Fruit fly (Drosophila melanogaster) whole organism, embryonic: Measurements from ENCODE around the gene Sfp77F.

Source experiments
- Atf3 ChIP-seq: fragments of 200-800 bp; sonication (Bioruptor generic); optimal IDR thresholded peaks from 3 replicates; lab custom pipeline; 2016; ENCODE audit warnings: missing biosample characterization, missing genetic modification characterization
- Awh ChIP-seq: fragments of 200-800 bp; sonication (Bioruptor generic); IDR thresholded peaks from 2 replicates; pipeline ENCODE4, ENCODE4 v1.3.6; 2022; ENCODE audit warnings: missing biosample characterization, missing genetic modification characterization
- CG10209 ChIP-seq: fragments of 200-800 bp; sonication (Bioruptor generic); optimal IDR thresholded peaks from 3 replicates; lab custom pipeline; 2017; ENCODE audit warnings: missing biosample characterization, mild to moderate bottlenecking, missing genetic modification characterization, missing genetic modification reagents
- CG12104 ChIP-seq: fragments of 200-800 bp; sonication (Bioruptor generic); optimal IDR thresholded peaks from 3 replicates; lab custom pipeline; 2016; ENCODE audit warnings: missing biosample characterization, missing genetic modification characterization
- CG12744 ChIP-seq: fragments of 200-800 bp; sonication (Bioruptor generic); optimal IDR thresholded peaks from 2 replicates; lab custom pipeline; 2016; ENCODE audit warnings: missing biosample characterization, missing genetic modification characterization
- CG14050 ChIP-seq: fragments of 200-800 bp; sonication (Bioruptor generic); IDR thresholded peaks from 3 replicates; pipeline ENCODE4 v1.3.6; 2022; ENCODE audit warnings: missing biosample characterization, missing genetic modification characterization
- CG14965 ChIP-seq: fragments of 200-800 bp; sonication (Bioruptor generic); optimal IDR thresholded peaks from 2 replicates; lab custom pipeline; 2016; ENCODE audit warnings: missing biosample characterization, missing genetic modification characterization, borderline replicate concordance
- CG15269 ChIP-seq: fragments of 200-800 bp; sonication (Bioruptor generic); optimal IDR thresholded peaks from 2 replicates; lab custom pipeline; 2018; ENCODE audit warnings: missing biosample characterization, mild to moderate bottlenecking, missing genetic modification characterization, moderate library complexity
- CG15601 ChIP-seq: fragments of 200-800 bp; sonication (Bioruptor generic); optimal IDR thresholded peaks from 3 replicates; lab custom pipeline; 2019; ENCODE audit warnings: missing biosample characterization, mild to moderate bottlenecking, missing genetic modification characterization, moderate library complexity
- CG17802 ChIP-seq: fragments of 200-800 bp; sonication (Bioruptor generic); optimal IDR thresholded peaks from 2 replicates; lab custom pipeline; 2018; ENCODE audit warnings: missing biosample characterization, mild to moderate bottlenecking, missing genetic modification characterization, moderate library complexity
- CG18599 ChIP-seq: fragments of 200-800 bp; sonication (Bioruptor generic); optimal IDR thresholded peaks from 3 replicates; lab custom pipeline; 2017; ENCODE audit warnings: missing biosample characterization, missing genetic modification characterization, mild to moderate bottlenecking, moderate library complexity, missing genetic modification reagents
- CG2129 ChIP-seq: fragments of 200-800 bp; sonication (Bioruptor generic); IDR thresholded peaks from 2 replicates; pipeline ENCODE4 v1.3.6; 2022; ENCODE audit warnings: missing biosample characterization, missing genetic modification characterization; ENCODE audit not compliant: partially characterized antibody
- CG30431 ChIP-seq: fragments of 200-800 bp; sonication (Bioruptor generic); optimal IDR thresholded peaks from 2 replicates; lab custom pipeline; 2017; ENCODE audit warnings: missing biosample characterization, missing genetic modification characterization
- CG3065 ChIP-seq: fragments of 200-800 bp; sonication (Bioruptor generic); optimal IDR thresholded peaks from 2 replicates; lab custom pipeline; 2016; ENCODE audit warnings: missing biosample characterization, missing genetic modification characterization
- CG32772 ChIP-seq: fragments of 200-800 bp; sonication (Bioruptor generic); IDR thresholded peaks from 2 replicates; pipeline ENCODE4 v1.3.6; 2022; ENCODE audit warnings: missing biosample characterization, missing genetic modification characterization
- CG4360 ChIP-seq: fragments of 200-800 bp; sonication (Bioruptor generic); IDR thresholded peaks from 2 replicates; pipeline ENCODE4 v1.3.6; 2022; ENCODE audit warnings: missing biosample characterization, missing genetic modification characterization
- CG4617 ChIP-seq: fragments of 200-800 bp; sonication (Bioruptor generic); optimal IDR thresholded peaks from 3 replicates; lab custom pipeline; 2016; ENCODE audit warnings: missing biosample characterization, missing genetic modification characterization, borderline replicate concordance
- CG6765 ChIP-seq: fragments of 200-800 bp; sonication (Bioruptor generic); optimal IDR thresholded peaks from 3 replicates; lab custom pipeline; 2017; ENCODE audit warnings: missing biosample characterization, mild to moderate bottlenecking, missing genetic modification characterization
- CG7963 ChIP-seq: fragments of 200-800 bp; sonication (Bioruptor generic); IDR thresholded peaks from 3 replicates; pipeline ENCODE4 v1.3.6; 2022; ENCODE audit warnings: missing biosample characterization, missing genetic modification characterization; ENCODE audit not compliant: partially characterized antibody
- CG8290 ChIP-seq, 3 experiments: fragments of 200-800 bp; sonication (Bioruptor generic); optimal IDR thresholded peaks; 2 replicates each; lab custom pipeline; 2016 to 2019; ENCODE audit warnings: missing biosample characterization in 3 of 3, missing genetic modification characterization in 3 of 3, mild to moderate bottlenecking in 2 of 3, moderate library complexity in 1 of 3
- CG9437 ChIP-seq: fragments of 200-800 bp; sonication (Bioruptor generic); optimal IDR thresholded peaks from 2 replicates; lab custom pipeline; 2018; ENCODE audit warnings: missing biosample characterization, mild to moderate bottlenecking, missing genetic modification characterization
- CG9609 ChIP-seq: fragments of 200-800 bp; sonication (Bioruptor generic); optimal IDR thresholded peaks from 3 replicates; lab custom pipeline; 2016; ENCODE audit warnings: missing biosample characterization, missing genetic modification characterization
- Drgx ChIP-seq: fragments of 200-800 bp; sonication (Bioruptor generic); IDR thresholded peaks from 2 replicates; pipeline ENCODE4 v1.3.6; 2022; ENCODE audit warnings: missing biosample characterization, missing genetic modification characterization
- Ets65A ChIP-seq: fragments of 200-800 bp; sonication (Bioruptor generic); peaks from one replicate; lab custom pipeline; 2016; ENCODE audit warnings: missing biosample characterization, missing genetic modification characterization
- H15 ChIP-seq: fragments of 200-800 bp; sonication (Bioruptor generic); IDR thresholded peaks from 3 replicates; pipeline ENCODE4 v1.3.6; 2022; ENCODE audit warnings: missing biosample characterization, missing genetic modification characterization
- H2.0 ChIP-seq: fragments of 200-800 bp; sonication (Bioruptor generic); IDR thresholded peaks from 2 replicates; pipeline ENCODE4 v1.3.6; 2022; ENCODE audit warnings: missing biosample characterization, missing genetic modification characterization
- HLH3B ChIP-seq: fragments of 200-800 bp; sonication (Bioruptor generic); IDR thresholded peaks from 2 replicates; pipeline ENCODE4 v1.3.6; 2022; ENCODE audit warnings: missing biosample characterization, missing genetic modification characterization
- Hand ChIP-seq: fragments of 200-800 bp; sonication (Bioruptor generic); optimal IDR thresholded peaks from 2 replicates; lab custom pipeline; 2017; ENCODE audit warnings: mild to moderate bottlenecking, missing biosample characterization, missing genetic modification reagents, missing genetic modification characterization
- Jarid2 ChIP-seq: fragments of 200-800 bp; sonication (Bioruptor generic); optimal IDR thresholded peaks from 3 replicates; lab custom pipeline; 2017; ENCODE audit warnings: mild to moderate bottlenecking, missing biosample characterization, missing genetic modification reagents, missing genetic modification characterization
- Lim3 ChIP-seq: fragments of 200-800 bp; sonication (Bioruptor generic); IDR thresholded peaks from 2 replicates; pipeline ENCODE4 v1.3.6; 2022; ENCODE audit warnings: missing biosample characterization, missing genetic modification characterization
- NFAT ChIP-seq: fragments of 200-800 bp; sonication (Bioruptor generic); IDR thresholded peaks from 2 replicates; pipeline ENCODE4 v1.3.6; 2022; ENCODE audit warnings: missing biosample characterization, missing genetic modification characterization
- NK7.1 ChIP-seq: fragments of 200-800 bp; sonication (Bioruptor generic); optimal IDR thresholded peaks from 3 replicates; lab custom pipeline; 2016; ENCODE audit warnings: missing biosample characterization, missing genetic modification characterization
- Nf-YB ChIP-seq: fragments of 200-800 bp; sonication (Bioruptor generic); optimal IDR thresholded peaks from 3 replicates; lab custom pipeline; 2019; ENCODE audit warnings: missing biosample characterization, mild to moderate bottlenecking, missing genetic modification characterization, moderate library complexity
- Ssrp ChIP-seq: fragments of 200-800 bp; sonication (Bioruptor generic); optimal IDR thresholded peaks from 2 replicates; lab custom pipeline; 2018; ENCODE audit warnings: missing biosample characterization, mild to moderate bottlenecking, missing genetic modification characterization, moderate library complexity
- Vsx1 ChIP-seq: fragments of 200-800 bp; sonication (Bioruptor generic); optimal IDR thresholded peaks from 2 replicates; lab custom pipeline; 2017; ENCODE audit warnings: missing biosample characterization, mild to moderate bottlenecking, missing genetic modification characterization, missing genetic modification reagents
- aop ChIP-seq: fragments of 200-800 bp; sonication (Bioruptor generic); IDR thresholded peaks from 2 replicates; pipeline ENCODE4 v1.3.6; 2022; ENCODE audit warnings: missing biosample characterization, missing genetic modification characterization
- danr ChIP-seq: fragments of 200-800 bp; sonication (Bioruptor generic); IDR thresholded peaks from 2 replicates; pipeline ENCODE4 v1.3.6; 2022; ENCODE audit warnings: missing biosample characterization, missing genetic modification characterization
- gce ChIP-seq: fragments of 200-800 bp; sonication (Bioruptor generic); IDR thresholded peaks from 3 replicates; pipeline ENCODE4 v1.3.6; 2022; ENCODE audit warnings: missing biosample characterization, missing genetic modification characterization
- jumu ChIP-seq: fragments of 200-800 bp; sonication (Bioruptor generic); optimal IDR thresholded peaks from 3 replicates; lab custom pipeline; 2016; ENCODE audit warnings: missing biosample characterization, missing genetic modification characterization
- kay ChIP-seq: fragments of 200-800 bp; sonication (Bioruptor generic); optimal IDR thresholded peaks from 2 replicates; lab custom pipeline; 2016; ENCODE audit warnings: missing biosample characterization, missing genetic modification characterization
- kni ChIP-seq: fragments of 200-800 bp; sonication (Bioruptor generic); optimal IDR thresholded peaks from 3 replicates; lab custom pipeline; 2017; ENCODE audit warnings: mild to moderate bottlenecking, missing biosample characterization, missing genetic modification reagents, missing genetic modification characterization
- lbe ChIP-seq: fragments of 200-800 bp; sonication (Bioruptor generic); optimal IDR thresholded peaks from 2 replicates; lab custom pipeline; 2016; ENCODE audit warnings: missing biosample characterization, mild to moderate bottlenecking, missing genetic modification characterization
- nmo ChIP-seq: fragments of 200-800 bp; sonication (Bioruptor generic); optimal IDR thresholded peaks from 2 replicates; lab custom pipeline; 2018; ENCODE audit warnings: missing biosample characterization, mild to moderate bottlenecking, missing genetic modification characterization, moderate library complexity
- odd ChIP-seq: fragments of 200-800 bp; sonication (Bioruptor generic); optimal IDR thresholded peaks from 2 replicates; lab custom pipeline; 2017; ENCODE audit warnings: missing biosample characterization, mild to moderate bottlenecking, missing genetic modification characterization
- otp ChIP-seq: fragments of 200-800 bp; sonication (Bioruptor generic); IDR thresholded peaks from 3 replicates; pipeline ENCODE4, ENCODE4 v1.3.6; 2022; ENCODE audit warnings: missing biosample characterization, missing genetic modification characterization
- pnt ChIP-seq: fragments of 200-800 bp; sonication (Bioruptor generic); optimal IDR thresholded peaks from 3 replicates; lab custom pipeline; 2016; ENCODE audit warnings: missing biosample characterization, missing genetic modification characterization
- pzg ChIP-seq: fragments of 200-800 bp; sonication (Bioruptor generic); optimal IDR thresholded peaks from 3 replicates; lab custom pipeline; 2018; ENCODE audit warnings: missing biosample characterization, mild to moderate bottlenecking, missing genetic modification characterization, moderate library complexity
- trem ChIP-seq: fragments of 200-800 bp; optimal IDR thresholded peaks from 3 replicates; lab custom pipeline; 2019; ENCODE audit warnings: missing biosample characterization, mild to moderate bottlenecking, missing genetic modification characterization, moderate library complexity
- ttk ChIP-seq: fragments of 200-800 bp; sonication (Bioruptor generic); IDR thresholded peaks from 2 replicates; pipeline ENCODE4 v2.1.2; 2022; ENCODE audit warnings: missing biosample characterization, missing genetic modification characterization
- wor ChIP-seq: fragments of 200-800 bp; sonication (Bioruptor generic); IDR thresholded peaks from 2 replicates; pipeline ENCODE4 v1.3.6; 2022; ENCODE audit warnings: missing biosample characterization, missing genetic modification characterization

The Sfp77F gene

DNA sequence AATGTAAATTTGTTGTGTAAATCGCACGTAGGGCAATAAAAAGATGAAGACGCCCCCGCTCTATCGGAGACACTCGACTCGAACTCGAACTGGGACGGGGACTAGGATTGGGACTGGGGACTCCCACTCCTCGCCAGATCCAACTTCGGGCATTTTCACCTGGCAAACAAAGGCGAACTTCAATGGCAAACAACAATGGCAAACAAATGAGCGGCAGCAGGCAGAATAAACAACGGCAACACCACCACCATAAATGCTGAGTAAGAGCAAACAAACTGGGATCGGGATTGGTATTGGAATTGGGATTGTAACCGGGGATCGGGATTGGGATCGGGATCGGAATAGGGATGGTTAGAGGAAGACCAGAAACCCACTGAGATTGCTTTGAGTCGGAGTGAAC, 47.0 kb upstream of the Sfp77F start (continued):
- TF ChIP-seq H2.0 (GFP tag; lab: Robert Waterston, UW) = no peak
- TF ChIP-seq Atf3 (GFP tag; lab: Kevin White, UChicago) = peak; percentile 9
- peak; percentile 6 for TF ChIP-seq jumu (GFP tag; lab: Kevin White, UChicago)
- TF ChIP-seq ttk (GFP tag; lab: Robert Waterston, UW) = no peak
- no peak for TF ChIP-seq CG2129
- TF ChIP-seq trem (tag; lab: Kevin White, UChicago) = peak; percentile 3
- TF ChIP-seq CG4617 (GFP tag; lab: Kevin White, UChicago) = no peak
- no peak for TF ChIP-seq NFAT (GFP tag; lab: Robert Waterston, UW)
- no peak for TF ChIP-seq CG14050 (GFP tag; lab: Robert Waterston, UW)
- TF ChIP-seq odd (GFP tag; lab: Kevin White, UChicago) = peak; percentile 48
- TF ChIP-seq Hand (GFP tag; lab: Kevin White, UChicago) = no peak
- no peak for TF ChIP-seq CG32772 (GFP tag; lab: Robert Waterston, UW)
- no peak for TF ChIP-seq CG12744
- TF ChIP-seq CG7963 = no peak
- no peak for TF ChIP-seq CG6765 (GFP tag; lab: Kevin White, UChicago)
- TF ChIP-seq CG9609 = peak; percentile 12
- peak; percentile 79 for TF ChIP-seq kni (GFP tag; lab: Kevin White, UChicago)
- TF ChIP-seq danr = no peak
- no peak for TF ChIP-seq aop (GFP tag; lab: Robert Waterston, UW)
- TF ChIP-seq CG10209 = peak; percentile 60
- no peak for TF ChIP-seq kay (GFP tag; lab: Kevin White, UChicago)
- no peak for TF ChIP-seq Lim3 (GFP tag; lab: Robert Waterston, UW)
- peak; percentile 23 for TF ChIP-seq NK7.1 (GFP tag; lab: Kevin White, UChicago)
- peak; percentile 75 for TF ChIP-seq otp
- TF ChIP-seq CG18599 (GFP tag; lab: Kevin White, UChicago) = peak; percentile 28
- TF ChIP-seq nmo (GFP tag; lab: Kevin White, UChicago) = no peak
- no peak for TF ChIP-seq CG15269 (tag; lab: Kevin White, UChicago)
- TF ChIP-seq CG30431 (GFP tag; lab: Kevin White, UChicago) = peak; percentile 15
- TF ChIP-seq CG12104 = no peak
- no peak for TF ChIP-seq gce
- TF ChIP-seq Jarid2 (GFP tag; lab: Kevin White, UChicago) = no peak
- no peak for TF ChIP-seq pzg (GFP tag; lab: Kevin White, UChicago)

DNA sequence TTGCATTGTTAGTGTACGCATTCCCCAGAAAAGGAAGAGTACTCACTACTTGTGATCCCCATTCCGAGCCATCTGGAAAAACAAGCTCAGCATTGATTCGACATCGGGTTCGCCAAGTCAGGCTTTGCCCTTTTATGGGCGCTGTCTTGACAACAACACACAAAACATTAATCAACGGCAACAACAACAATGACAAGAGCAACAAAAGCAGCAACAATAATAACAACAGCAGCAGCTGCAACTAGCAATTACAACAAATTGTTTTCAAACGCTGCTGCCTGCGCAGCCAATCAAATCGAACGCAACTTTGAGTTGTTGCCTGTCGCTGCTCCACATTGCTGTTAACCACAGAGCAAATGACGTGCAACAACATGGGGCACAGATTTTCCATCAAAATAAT, 44.9 kb upstream of the Sfp77F start:
- TF ChIP-seq CG3065 (no peak), CG17802 (tag; lab: Kevin White, UChicago) (no peak), CG4360 (GFP tag; lab: Robert Waterston, UW) (peak; percentile 78), Nf-YB (GFP tag; lab: Kevin White, UChicago) (peak; percentile 30), Awh (GFP tag; lab: Robert Waterston, UW) (0 out of 2 replicates have a peak, but pooled peaks have one; percentile 18), Ets65A (peak; percentile 66), H15 (GFP tag; lab: Robert Waterston, UW) (0 out of 3 replicates have a peak, but pooled peaks have one; percentile 9)

DNA sequence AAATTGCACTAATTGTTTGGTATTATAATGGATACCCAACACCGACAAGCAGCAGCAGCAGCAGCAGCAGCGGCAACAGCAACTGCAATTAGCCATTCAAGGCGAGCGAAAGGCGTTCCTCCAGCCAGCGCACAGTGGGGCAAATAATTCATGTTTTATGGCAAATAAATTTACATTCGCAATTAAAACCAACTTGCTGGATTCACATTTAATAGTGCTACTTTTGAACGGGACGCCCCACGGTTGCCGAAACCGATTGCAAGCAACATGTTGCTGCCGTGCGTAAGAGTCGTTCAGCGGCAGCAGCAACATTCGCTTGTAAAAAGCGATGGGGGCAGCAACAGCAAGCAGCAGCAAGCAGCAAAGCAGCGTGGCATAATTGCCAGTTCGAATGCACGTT, 36.5 kb upstream of the Sfp77F start:
- no peak for TF ChIP-seq pnt
- TF ChIP-seq jumu (GFP tag; lab: Kevin White, UChicago) = no peak
- TF ChIP-seq wor = no peak
- TF ChIP-seq HLH3B (GFP tag; lab: Robert Waterston, UW) = 0 out of 2 replicates have a peak, but pooled peaks have one; percentile 13
- TF ChIP-seq lbe (GFP tag; lab: Kevin White, UChicago) = no peak
- no peak for TF ChIP-seq CG15601 (tag; lab: Kevin White, UChicago)
- TF ChIP-seq Vsx1 (GFP tag; lab: Kevin White, UChicago) = no peak
- TF ChIP-seq CG9437 (GFP tag; lab: Kevin White, UChicago) = no peak
- no peak for TF ChIP-seq CG14965 (GFP tag; lab: Kevin White, UChicago)
- TF ChIP-seq CG8290 (GFP tag; optimal IDR thresholded peaks at IDR 0.05; lab: Kevin White, UChicago) = no peak
- TF ChIP-seq CG8290 (tag; optimal IDR thresholded peaks at IDR 0.05; lab: Kevin White, UChicago) = no peak
- TF ChIP-seq CG32772 (GFP tag; lab: Robert Waterston, UW) = peak; percentile 16; the same call in 1 of the 2 replicates
- no peak for TF ChIP-seq CG30431 (GFP tag; lab: Kevin White, UChicago)
- peak; percentile 42 for TF ChIP-seq Drgx (GFP tag; lab: Robert Waterston, UW)
- no peak for TF ChIP-seq Ssrp (tag; lab: Kevin White, UChicago)
